Worm (Caenorhabditis elegans): ENCODE measurements around the gene cutl-3.

ce11 chrX:14991280-14991679, 7.7 kb downstream of the cutl-3 start, which contains the start of gene iglr-1:
- TF ChIP-seq madf-3 (GFP tag; IDR thresholded peaks at IDR 0.05) (no peak), T26A5.8 (tag; optimal IDR thresholded peaks at IDR 0.05) (no peak), unc-130 (GFP tag; optimal IDR thresholded peaks at IDR 0.05) (no peak), ama-1 (optimal IDR thresholded peaks at IDR 0.05) (no peak), ama-1 (GFP tag; optimal IDR thresholded peaks at IDR 0.05) (no peak), akir-1 (GFP tag; optimal IDR thresholded peaks at IDR 0.05) (no peak), repo-1 (tag; optimal IDR thresholded peaks at IDR 0.05) (no peak), bed-1 (GFP tag; IDR thresholded peaks at IDR 0.05) (no peak)

Data from whole organism, young adult.